Fruit fly (Drosophila melanogaster): ENCODE data around the gene CG13658.

DNA sequence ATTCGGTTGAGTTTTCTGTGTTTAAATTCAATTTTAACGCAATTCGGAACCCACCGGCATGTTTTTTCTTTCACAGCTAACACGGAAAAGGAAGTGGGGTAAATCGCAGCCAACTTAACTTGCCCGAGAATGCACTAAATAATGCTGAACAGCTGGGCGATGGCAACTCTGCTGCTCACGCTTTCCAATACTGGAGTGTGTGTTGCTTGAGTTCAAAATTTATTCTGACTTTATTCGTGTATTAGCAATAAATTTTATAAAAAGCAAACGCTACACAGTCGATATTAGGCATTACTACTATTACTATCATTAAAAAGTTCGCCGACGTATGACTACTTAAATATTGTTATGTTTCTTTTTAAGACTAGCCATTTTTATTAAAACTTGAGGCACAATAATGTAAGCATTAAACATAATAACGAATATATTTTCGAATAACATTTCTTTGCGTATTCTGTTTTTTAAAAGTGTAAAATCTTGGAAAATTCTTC, 39.9 kb upstream of the CG13658 start, which contains the start of the genes RpS27 and Nup37:
- TF ChIP-seq woc (GFP tag; optimal IDR thresholded peaks at IDR 0.05) (peak; percentile 77), psq (GFP tag; optimal IDR thresholded peaks at IDR 0.05) (peak; percentile 89), rgr (GFP tag; optimal IDR thresholded peaks at IDR 0.05) (peak; percentile 99), Sp1 (GFP tag; optimal IDR thresholded peaks at IDR 0.05) (peak; percentile 97), Mio (GFP tag; optimal IDR thresholded peaks at IDR 0.05) (peak; percentile 92), usp (GFP tag; optimal IDR thresholded peaks at IDR 0.05) (no peak), Rel (GFP tag; optimal IDR thresholded peaks at IDR 0.05) (peak; percentile 53), Rel (tag; optimal IDR thresholded peaks at IDR 0.05) (peak; percentile 83), br (GFP tag; optimal IDR thresholded peaks at IDR 0.05) (peak; percentile 98), h (GFP tag; optimal IDR thresholded peaks at IDR 0.05) (peak; percentile 96), sv (GFP tag; optimal IDR thresholded peaks at IDR 0.05) (peak; percentile 96), Dfd (GFP tag; optimal IDR thresholded peaks at IDR 0.05) (no peak), pan (optimal IDR thresholded peaks at IDR 0.05) (no peak), CrebA (GFP tag; optimal IDR thresholded peaks at IDR 0.05; ENCODE audit: borderline replicate concordance) (no peak)

All from whole organism, wandering third instar larva.